Fruit fly (Drosophila melanogaster) S2 (cell line): ENCODE measurements around the gene Awh.

Experiments
- CG8478 ChIP-seq: fragments of >200 bp; optimal IDR thresholded peaks from 2 replicates; lab custom pipeline; 2018
- CTCF ChIP-seq, 2 experiments: fragments of >200 bp; optimal IDR thresholded peaks; 2 replicates each; lab custom pipeline; 2018

dm6 chr3L:3873094-3873493 lies 27.1 kb downstream of the Awh start:
- TF ChIP-seq CG8478 (lab: Kevin White, UChicago) (no peak), CTCF (optimal IDR thresholded peaks at IDR 0.05; lab: Kevin White, UChicago) (no peak)
